Fruit fly (Drosophila melanogaster) whole organism, pupa: ENCODE results near the gene Cog1.

Experiments
- CG10348 ChIP-seq: fragments of 200-800 bp; sonication (Bioruptor generic); IDR thresholded peaks from 2 replicates; pipeline ENCODE4 v1.3.6; 2022; ENCODE audit warnings: missing biosample characterization, missing genetic modification characterization
- CG12605 ChIP-seq: fragments of 200-800 bp; sonication (Bioruptor generic); IDR thresholded peaks from 2 replicates; pipeline ENCODE4 v1.3.6; 2022; ENCODE audit warnings: missing biosample characterization, missing genetic modification characterization
- CG14655 ChIP-seq: fragments of 200-800 bp; sonication (Bioruptor generic); optimal IDR thresholded peaks from 3 replicates; lab custom pipeline; 2017; ENCODE audit warnings: mild to moderate bottlenecking, missing biosample characterization, missing genetic modification reagents, missing genetic modification characterization
- CG15710 ChIP-seq: fragments of 200-800 bp; sonication (Bioruptor generic); optimal IDR thresholded peaks from 2 replicates; lab custom pipeline; 2018; ENCODE audit warnings: missing biosample characterization, mild to moderate bottlenecking, missing genetic modification characterization, moderate library complexity
- CG17806 ChIP-seq: fragments of 200-800 bp; sonication (Bioruptor generic); optimal IDR thresholded peaks from 2 replicates; lab custom pipeline; 2018; ENCODE audit warnings: missing biosample characterization, mild to moderate bottlenecking, missing genetic modification characterization, moderate library complexity
- CG32121 ChIP-seq: fragments of 200-800 bp; sonication (Bioruptor generic); IDR thresholded peaks from 2 replicates; pipeline ENCODE4 v1.3.6; 2022; ENCODE audit warnings: missing biosample characterization, missing genetic modification characterization
- EcR ChIP-seq: fragments of 200-800 bp; sonication (Bioruptor generic); optimal IDR thresholded peaks from 3 replicates; lab custom pipeline; 2019; ENCODE audit warnings: missing biosample characterization, missing genetic modification characterization, mild to moderate bottlenecking, moderate library complexity, missing genetic modification reagents
- fd96Ca ChIP-seq: fragments of 200-800 bp; sonication (Bioruptor generic); IDR thresholded peaks from 3 replicates; pipeline ENCODE4 v1.3.6; 2022; ENCODE audit warnings: missing biosample characterization, missing genetic modification characterization

DNA sequence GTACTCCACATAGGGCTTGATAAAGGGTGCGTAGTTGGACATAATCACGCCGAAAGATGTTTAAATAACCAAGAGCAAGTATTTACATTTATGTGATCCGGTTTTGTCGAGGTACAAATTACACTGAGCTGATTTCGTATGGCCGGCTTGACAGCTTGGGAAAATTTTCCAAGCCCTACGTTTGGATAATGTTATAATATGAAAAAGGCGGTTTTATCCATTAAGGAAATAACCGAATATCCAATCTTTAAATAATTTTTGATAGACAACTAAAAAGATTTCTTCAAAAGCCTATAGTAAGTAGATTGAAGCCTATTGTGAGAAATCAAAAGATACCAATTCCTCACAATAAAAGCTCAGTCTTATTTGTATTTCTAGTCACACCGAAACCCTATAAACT lies 24.6 kb downstream of the Cog1 start, which contains the start of the genes eIF3d2 and CG43450:
- TF ChIP-seq CG32121 (GFP tag; lab: Robert Waterston, UW) (no peak), fd96Ca (no peak), EcR (no peak), CG15710 (no peak), CG12605 (GFP tag; lab: Robert Waterston, UW) (no peak), CG17806 (tag; lab: Kevin White, UChicago) (no peak), CG14655 (no peak), CG10348 (no peak)
